Fruit fly (Drosophila melanogaster): ENCODE data around the gene Cbl.
A peak's percentile ranks its signal among the peaks of the same experiment; 100 is the strongest.

The Cbl gene

dm6 chr3L:8424831-8425336 is at the start of gene Cbl:
Gene Cbl, plus strand, starts transcription at chr3L:8424954.
- TF ChIP-seq CG8478 (optimal IDR thresholded peaks at IDR 0.05) (no peak), CTCF (optimal IDR thresholded peaks at IDR 0.05) (peak in 1 of 2 experiments; percentile 28)

- TF ChIP-seq CTCF (optimal IDR thresholded peaks at IDR 0.05) (no peak), CG8478 (optimal IDR thresholded peaks at IDR 0.05) (no peak)
Observed at dm6 chr3L:8379161-8379560, 45.6 kb upstream of the Cbl start.

dm6 chr3L:8383968-8384367 is 40.8 kb upstream of the Cbl start:
- TF ChIP-seq CG8478 (optimal IDR thresholded peaks at IDR 0.05) (no peak), CTCF (optimal IDR thresholded peaks at IDR 0.05) (no peak)

dm6 chr3L:8385055-8385454 is 39.7 kb upstream of the Cbl start:
- TF ChIP-seq CG8478 (optimal IDR thresholded peaks at IDR 0.05) (no peak), CTCF (optimal IDR thresholded peaks at IDR 0.05) (no peak)

- TF ChIP-seq CTCF (optimal IDR thresholded peaks at IDR 0.05) (no peak), CG8478 (optimal IDR thresholded peaks at IDR 0.05) (no peak)
Observed at dm6 chr3L:8391240-8391639, 33.5 kb upstream of the Cbl start, which contains the start of gene Jon66Ci. Gene Jon66Ci, plus strand, starts transcription at chr3L:8391540.

dm6 chr3L:8393549-8393948 is 31.2 kb upstream of the Cbl start, which contains the start of gene Jon66Cii:
Gene Jon66Cii, minus strand, starts transcription at chr3L:8393649.
- TF ChIP-seq CG8478 (optimal IDR thresholded peaks at IDR 0.05): no peak

- TF ChIP-seq CG8478 (optimal IDR thresholded peaks at IDR 0.05): no peak
- TF ChIP-seq CTCF (optimal IDR thresholded peaks at IDR 0.05): no peak
Observed at dm6 chr3L:8394132-8394531, 30.6 kb upstream of the Cbl start.

dm6 chr3L:8394944-8395343 is 29.8 kb upstream of the Cbl start:
- TF ChIP-seq CTCF (optimal IDR thresholded peaks at IDR 0.05) (peak in 1 of 2 experiments; percentile 64), CG8478 (optimal IDR thresholded peaks at IDR 0.05) (no peak)

dm6 chr3L:8395630-8396168 is 29.1 kb upstream of the Cbl start, which contains the start of gene CG7120:
Gene CG7120, plus strand, starts transcription at chr3L:8396000.
- no peak for TF ChIP-seq CTCF (optimal IDR thresholded peaks at IDR 0.05)
- no peak for TF ChIP-seq CG8478 (optimal IDR thresholded peaks at IDR 0.05)

dm6 chr3L:8396187-8396586 is 28.6 kb upstream of the Cbl start:
- no peak for TF ChIP-seq CTCF (optimal IDR thresholded peaks at IDR 0.05)
- TF ChIP-seq CG8478 (optimal IDR thresholded peaks at IDR 0.05): no peak

- TF ChIP-seq CTCF (optimal IDR thresholded peaks at IDR 0.05) (no peak), CG8478 (optimal IDR thresholded peaks at IDR 0.05) (no peak)
Observed at dm6 chr3L:8398763-8399445, 25.9 kb upstream of the Cbl start.

dm6 chr3L:8405123-8405522 is 19.6 kb upstream of the Cbl start, which contains the start of the genes Tpt, mkg-p and CG13667:
Gene Tpt, minus strand, starts transcription at chr3L:8405277.
Gene mkg-p, minus strand, starts transcription at chr3L:8405277.
Gene CG13667, plus strand, starts transcription at chr3L:8405454.
- peak in 1 of 2 experiments; percentile 37 for TF ChIP-seq CTCF (optimal IDR thresholded peaks at IDR 0.05)
- TF ChIP-seq CG8478 (optimal IDR thresholded peaks at IDR 0.05): no peak

dm6 chr3L:8411439-8411897 is 13.3 kb upstream of the Cbl start, which contains the start of gene Exo70:
Gene Exo70, plus strand, starts transcription at chr3L:8411851.
- no peak for TF ChIP-seq CG8478 (optimal IDR thresholded peaks at IDR 0.05)
- no peak for TF ChIP-seq CTCF (optimal IDR thresholded peaks at IDR 0.05)

- TF ChIP-seq CTCF (optimal IDR thresholded peaks at IDR 0.05) (no peak), CG8478 (optimal IDR thresholded peaks at IDR 0.05) (no peak)
Observed at dm6 chr3L:8412725-8413124, 12.0 kb upstream of the Cbl start, which contains the start of the genes Oseg1 and mtrm. Gene Oseg1, minus strand, starts transcription at chr3L:8412825. Gene mtrm, plus strand, starts transcription at chr3L:8413012.

dm6 chr3L:8418984-8419383 is 5.8 kb upstream of the Cbl start:
- no peak for TF ChIP-seq CTCF (optimal IDR thresholded peaks at IDR 0.05)
- no peak for TF ChIP-seq CG8478 (optimal IDR thresholded peaks at IDR 0.05)

Data from S2 (cell line).